Fruit fly (Drosophila melanogaster): Measurements from ENCODE around the gene CG33308.

dm6 chr2L:14784498-14784897 lies 17.6 kb upstream of the CG33308 start, which contains the start of gene CG18636:
- TF ChIP-seq CG3281 (GFP tag; optimal IDR thresholded peaks at IDR 0.05) (no peak), CG11695 (GFP tag; IDR thresholded peaks at IDR 0.05) (no peak), h (optimal IDR thresholded peaks at IDR 0.05) (no peak)
